Worm (Caenorhabditis elegans): ENCODE results near the gene rab-30.
A peak's percentile ranks its signal among the peaks of the same experiment; 100 is the strongest.

rab-30 gene

DNA sequence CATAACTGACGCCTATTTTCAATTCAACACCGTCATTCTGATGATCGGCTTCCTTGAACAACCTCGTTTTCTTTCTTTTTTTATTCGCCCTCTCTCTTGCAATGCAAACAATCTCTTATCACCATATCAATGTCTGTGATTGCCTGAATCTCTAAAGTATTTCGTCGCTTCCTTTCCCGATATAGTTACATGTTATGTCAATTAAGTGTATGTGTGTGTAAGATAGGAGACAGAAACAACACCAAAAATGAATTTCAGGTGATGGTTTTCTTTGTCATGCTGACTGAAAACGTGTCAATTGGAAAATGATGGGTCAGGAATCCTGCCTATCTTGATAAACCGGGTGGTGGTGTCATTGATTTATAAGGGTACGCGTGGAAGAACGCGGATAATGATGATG lies 27.1 kb upstream of the rab-30 start (continued):
- no peak for TF ChIP-seq ztf-1 (GFP tag; conservative IDR thresholded peaks at IDR 0.05)
- no peak for TF ChIP-seq ztf-11 (tag; optimal IDR thresholded peaks at IDR 0.05)
- TF ChIP-seq nhr-10 (tag; optimal IDR thresholded peaks at IDR 0.05), result no peak
- no peak for TF ChIP-seq lin-13 (GFP tag; optimal IDR thresholded peaks at IDR 0.05)
- no peak for TF ChIP-seq snpc-4 (tag; optimal IDR thresholded peaks at IDR 0.05)
- TF ChIP-seq zag-1 (tag; optimal IDR thresholded peaks at IDR 0.05), result no peak
- no peak for TF ChIP-seq skn-1 (tag; optimal IDR thresholded peaks at IDR 0.05)
- no peak for TF ChIP-seq peb-1 (tag; optimal IDR thresholded peaks at IDR 0.05)
- no peak for TF ChIP-seq ceh-16 (tag; optimal IDR thresholded peaks at IDR 0.05)
- no peak for TF ChIP-seq elt-1 (tag; optimal IDR thresholded peaks at IDR 0.05)
- TF ChIP-seq mab-5 (tag; optimal IDR thresholded peaks at IDR 0.05), result no peak
- TF ChIP-seq lsy-2 (tag; optimal IDR thresholded peaks at IDR 0.05), result no peak
- no peak for TF ChIP-seq egl-27 (tag; optimal IDR thresholded peaks at IDR 0.05)
- TF ChIP-seq lin-11 (tag; optimal IDR thresholded peaks at IDR 0.05), result no peak
- TF ChIP-seq nhr-129 (tag; optimal IDR thresholded peaks at IDR 0.05), result peak; percentile 75
- peak; percentile 27 for TF ChIP-seq nhr-25 (tag; optimal IDR thresholded peaks at IDR 0.05)
- TF ChIP-seq blmp-1 (tag; optimal IDR thresholded peaks at IDR 0.05; ENCODE audit: insufficient read depth), result peak; percentile 6
- no peak for TF ChIP-seq ama-1 (optimal IDR thresholded peaks at IDR 0.05)
- no peak for TF ChIP-seq dmd-4 (tag; optimal IDR thresholded peaks at IDR 0.05)
- TF ChIP-seq R02D3.7 (tag; optimal IDR thresholded peaks at IDR 0.05), result no peak
- TF ChIP-seq Y55F3AM.14 (GFP tag; optimal IDR thresholded peaks at IDR 0.05), result no peak
- no peak for TF ChIP-seq nhr-12 (tag; optimal IDR thresholded peaks at IDR 0.05)
- no peak for TF ChIP-seq nhr-6 (tag; optimal IDR thresholded peaks at IDR 0.05)

DNA sequence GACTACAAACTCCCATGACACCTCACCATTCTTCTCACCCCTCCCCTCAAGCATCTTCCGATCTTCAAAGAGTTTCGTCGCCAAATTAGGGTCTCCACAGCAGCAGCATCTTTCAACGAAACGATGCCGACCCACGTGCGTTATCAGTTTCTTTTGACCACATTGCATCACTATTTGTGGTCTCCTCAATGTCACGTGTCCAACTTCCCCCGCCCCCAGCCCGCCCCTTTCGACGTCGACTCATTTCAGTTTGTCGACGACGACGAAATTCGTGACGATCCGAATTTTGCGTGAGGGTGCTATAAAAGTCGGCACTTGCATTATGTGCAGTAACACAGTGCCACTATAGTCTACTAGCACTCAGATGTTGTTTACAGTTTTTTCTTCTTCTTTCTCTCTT lies 26.2 kb upstream of the rab-30 start:
- no peak for TF ChIP-seq lin-11 (tag; optimal IDR thresholded peaks at IDR 0.05)
- TF ChIP-seq ZK546.5 (tag; optimal IDR thresholded peaks at IDR 0.05), result no peak
- TF ChIP-seq ama-1 (optimal IDR thresholded peaks at IDR 0.05), result peak; percentile 43
- TF ChIP-seq sma-9 (GFP tag; optimal IDR thresholded peaks at IDR 0.05), result peak; percentile 76
- TF ChIP-seq sma-9 (tag; optimal IDR thresholded peaks at IDR 0.05), result no peak
- TF ChIP-seq nhr-21 (tag; optimal IDR thresholded peaks at IDR 0.05), result peak; percentile 73
- TF ChIP-seq lin-39 (tag; optimal IDR thresholded peaks at IDR 0.05), result no peak
- TF ChIP-seq nhr-12 (tag; optimal IDR thresholded peaks at IDR 0.05), result no peak
- peak; percentile 58 for TF ChIP-seq nhr-25 (tag; optimal IDR thresholded peaks at IDR 0.05)
- TF ChIP-seq gmeb-1 (tag; optimal IDR thresholded peaks at IDR 0.05), result peak; percentile 21
- TF ChIP-seq elt-1 (tag; optimal IDR thresholded peaks at IDR 0.05), result no peak
- TF ChIP-seq sem-4 (tag; optimal IDR thresholded peaks at IDR 0.05), result no peak
- TF ChIP-seq fos-1 (tag; optimal IDR thresholded peaks at IDR 0.05), result peak; percentile 49
- TF ChIP-seq nhr-6 (tag; optimal IDR thresholded peaks at IDR 0.05), result no peak
- peak; percentile 39 for TF ChIP-seq blmp-1 (tag; optimal IDR thresholded peaks at IDR 0.05; ENCODE audit: insufficient read depth)
- peak; percentile 72 to 81 for TF ChIP-seq mdl-1 (tag; optimal IDR thresholded peaks at IDR 0.05)
- TF ChIP-seq Y55F3AM.14 (GFP tag; optimal IDR thresholded peaks at IDR 0.05), result peak; percentile 56
- no peak for TF ChIP-seq peb-1 (tag; optimal IDR thresholded peaks at IDR 0.05)
- no peak for TF ChIP-seq dmd-4 (tag; optimal IDR thresholded peaks at IDR 0.05)
- TF ChIP-seq aly-2 (tag; optimal IDR thresholded peaks at IDR 0.05), result no peak
- TF ChIP-seq lsy-2 (tag; optimal IDR thresholded peaks at IDR 0.05), result peak in 1 of 2 experiments; percentile 13
- peak; percentile 58 for TF ChIP-seq sma-3 (GFP tag; optimal IDR thresholded peaks at IDR 0.05)
- TF ChIP-seq F13H6.1 (tag; optimal IDR thresholded peaks at IDR 0.05), result peak; percentile 50
- TF ChIP-seq elt-3 (tag; optimal IDR thresholded peaks at IDR 0.05), result no peak
- TF ChIP-seq ceh-82 (tag; optimal IDR thresholded peaks at IDR 0.05), result no peak
- peak; percentile 88 for TF ChIP-seq nhr-129 (tag; optimal IDR thresholded peaks at IDR 0.05)

DNA sequence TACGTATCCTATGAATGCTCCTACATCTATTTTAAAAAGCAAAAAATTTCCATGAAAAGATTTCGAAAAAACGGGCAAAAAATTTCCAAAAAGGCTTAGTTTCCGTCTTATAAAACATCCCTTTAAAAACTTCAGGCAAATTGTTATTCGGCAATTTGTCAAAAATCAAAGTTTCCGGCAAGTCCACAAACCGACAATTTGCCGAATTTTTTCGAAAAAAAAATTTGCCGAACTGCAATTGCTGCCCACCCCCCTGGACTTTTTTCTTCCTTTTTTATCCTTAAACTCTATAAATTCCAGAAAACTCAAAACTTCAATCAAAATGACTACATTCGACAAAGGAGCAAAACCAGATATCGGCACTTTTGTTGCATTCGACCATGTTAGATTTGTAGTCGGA lies 25.2 kb upstream of the rab-30 start, which contains the start of gene hpd-1:
hpd-1 (plus strand) TSS at position 301 of the 400 bp plus-strand sequence.
- TF ChIP-seq mdl-1 (tag; optimal IDR thresholded peaks at IDR 0.05) (no peak), mbf-1 (tag; optimal IDR thresholded peaks at IDR 0.05) (no peak)

DNA sequence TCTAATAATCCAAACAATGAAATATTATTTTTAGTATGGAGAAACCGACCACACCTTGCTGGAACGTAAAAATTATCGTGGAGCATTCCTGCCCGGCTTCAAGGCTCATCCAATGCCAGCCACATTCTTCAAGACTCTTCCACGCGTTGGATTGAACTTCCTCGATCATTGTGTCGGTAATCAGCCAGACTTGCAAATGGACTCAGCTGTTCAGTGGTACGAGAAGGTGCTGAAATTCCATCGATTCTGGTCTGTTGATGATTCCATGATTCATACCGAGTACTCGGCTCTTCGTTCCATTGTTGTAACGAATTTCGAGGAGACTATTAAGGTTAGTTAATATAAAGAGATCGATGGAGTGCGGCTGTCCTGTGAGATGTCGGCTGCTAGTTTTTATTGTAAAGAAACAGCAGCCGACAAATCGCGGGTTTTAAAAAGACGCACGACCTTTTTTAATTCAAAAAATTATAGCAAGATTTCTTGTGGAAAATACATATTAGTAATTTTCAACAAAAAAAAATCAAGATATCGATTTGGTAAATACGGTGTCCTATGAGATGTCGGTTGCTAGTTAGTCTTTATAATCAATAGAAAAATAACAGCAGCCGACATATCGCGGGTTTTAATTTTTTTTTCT lies 24.2 kb upstream of the rab-30 start:
- no peak for TF ChIP-seq nhr-10 (tag; optimal IDR thresholded peaks at IDR 0.05)
- peak; percentile 30 for TF ChIP-seq snpc-4 (tag; optimal IDR thresholded peaks at IDR 0.05)
